Fruit fly (Drosophila melanogaster) whole organism, embryonic: ENCODE data around the gene Dic1.

Experiments used
- Antp ChIP-seq: fragments of 200-800 bp; sonication (Bioruptor generic); optimal IDR thresholded peaks from 3 replicates; lab custom pipeline; 2016; ENCODE audit warnings: missing biosample characterization, missing genetic modification characterization
- BtbVII ChIP-seq: fragments of 200-800 bp; sonication (Bioruptor generic); optimal IDR thresholded peaks from 3 replicates; lab custom pipeline; 2017; ENCODE audit warnings: missing biosample characterization, mild to moderate bottlenecking, missing genetic modification characterization
- CG10979 ChIP-seq: fragments of 200-800 bp; sonication (Bioruptor generic); optimal IDR thresholded peaks from 2 replicates; lab custom pipeline; 2018; ENCODE audit warnings: missing biosample characterization, mild to moderate bottlenecking, missing genetic modification characterization, moderate library complexity
- CG11504 ChIP-seq: fragments of 200-800 bp; sonication (Bioruptor generic); optimal IDR thresholded peaks from 3 replicates; lab custom pipeline; 2019; ENCODE audit warnings: missing biosample characterization, mild to moderate bottlenecking, missing genetic modification characterization, moderate library complexity
- CG15269 ChIP-seq: fragments of 200-800 bp; sonication (Bioruptor generic); optimal IDR thresholded peaks from 2 replicates; lab custom pipeline; 2018; ENCODE audit warnings: missing biosample characterization, mild to moderate bottlenecking, missing genetic modification characterization, moderate library complexity
- CG1529 ChIP-seq: fragments of 200-800 bp; sonication (Bioruptor generic); optimal IDR thresholded peaks from 3 replicates; lab custom pipeline; 2018; ENCODE audit warnings: missing biosample characterization, missing genetic modification characterization
- CG17328 ChIP-seq: fragments of 200-800 bp; sonication (Bioruptor generic); IDR thresholded peaks from 2 replicates; pipeline ENCODE4 v1.3.6; 2022; ENCODE audit warnings: missing biosample characterization, missing genetic modification characterization
- CG17829 ChIP-seq: fragments of 200-800 bp; optimal IDR thresholded peaks from 2 replicates; lab custom pipeline; 2019; ENCODE audit warnings: missing biosample characterization, mild to moderate bottlenecking, missing genetic modification characterization, moderate library complexity
- CG2199 ChIP-seq: fragments of 200-800 bp; sonication (Bioruptor generic); IDR thresholded peaks from 3 replicates; pipeline ENCODE4 v1.3.6; 2022; ENCODE audit warnings: missing biosample characterization, missing genetic modification characterization
- CG3065 ChIP-seq: fragments of 200-800 bp; sonication (Bioruptor generic); optimal IDR thresholded peaks from 2 replicates; lab custom pipeline; 2016; ENCODE audit warnings: missing biosample characterization, missing genetic modification characterization
- CG31441 ChIP-seq: fragments of 200-800 bp; sonication (Bioruptor generic); IDR thresholded peaks from 2 replicates; pipeline ENCODE4 v1.3.6; 2022; ENCODE audit warnings: missing biosample characterization, missing genetic modification characterization
- CG42726 ChIP-seq: fragments of 200-800 bp; sonication (Bioruptor generic); IDR thresholded peaks from 2 replicates; pipeline ENCODE4 v1.3.6; 2022; ENCODE audit warnings: missing biosample characterization, missing genetic modification characterization; ENCODE audit not compliant: partially characterized antibody
- CG4617 ChIP-seq: fragments of 200-800 bp; sonication (Bioruptor generic); optimal IDR thresholded peaks from 3 replicates; lab custom pipeline; 2016; ENCODE audit warnings: missing biosample characterization, missing genetic modification characterization, borderline replicate concordance
- CG7271 ChIP-seq: fragments of 200-800 bp; sonication (Bioruptor generic); optimal IDR thresholded peaks from 2 replicates; lab custom pipeline; 2018; ENCODE audit warnings: missing biosample characterization, mild to moderate bottlenecking, missing genetic modification characterization, moderate library complexity
- CG8281 ChIP-seq: fragments of 200-800 bp; sonication (Bioruptor generic); optimal IDR thresholded peaks from 2 replicates; lab custom pipeline; 2018; ENCODE audit warnings: missing biosample characterization, mild to moderate bottlenecking, missing genetic modification characterization, moderate library complexity
- CG8924 ChIP-seq: fragments of 200-800 bp; optimal IDR thresholded peaks from 3 replicates; lab custom pipeline; 2019; ENCODE audit warnings: missing biosample characterization, mild to moderate bottlenecking, missing genetic modification characterization, moderate library complexity
- CTCF ChIP-seq: fragments of 200-800 bp; sonication (Bioruptor generic); optimal IDR thresholded peaks from 2 replicates; lab custom pipeline; 2017; ENCODE audit warnings: missing biosample characterization, mild to moderate bottlenecking, missing genetic modification characterization, moderate library complexity
- Chrac-16 ChIP-seq: fragments of 200-800 bp; sonication (Bioruptor generic); optimal IDR thresholded peaks from 3 replicates; lab custom pipeline; 2016; ENCODE audit warnings: missing biosample characterization, missing genetic modification characterization
- D19A ChIP-seq: fragments of 200-800 bp; optimal IDR thresholded peaks from 3 replicates; lab custom pipeline; 2019; ENCODE audit warnings: missing biosample characterization, mild to moderate bottlenecking, missing genetic modification characterization, moderate library complexity
- Dll ChIP-seq: fragments of 200-800 bp; sonication (Bioruptor generic); IDR thresholded peaks from 4 replicates; pipeline ENCODE4 v1.3.6; 2022; ENCODE audit warnings: missing biosample characterization, missing genetic modification characterization; ENCODE audit not compliant: partially characterized antibody
- Hr78 ChIP-seq, 2 experiments: fragments of 200-800 bp in 1 of 2; fragments of >200 bp in 1 of 2; sonication (Bioruptor generic) in 1 of 2; optimal IDR thresholded peaks; 2 replicates each; lab custom pipeline; 2017 to 2019; ENCODE audit warnings: missing biosample characterization in 2 of 2, missing genetic modification characterization in 2 of 2, mild to moderate bottlenecking in 1 of 2, moderate library complexity in 1 of 2
- Scr ChIP-seq: fragments of 200-800 bp; sonication (Bioruptor generic); IDR thresholded peaks from 2 replicates; pipeline ENCODE4 v1.3.6; 2022; ENCODE audit warnings: missing biosample characterization, missing genetic modification characterization; ENCODE audit not compliant: partially characterized antibody
- bsh ChIP-seq, 2 experiments: fragments of 200-800 bp; sonication (Bioruptor generic); optimal IDR thresholded peaks; 2 replicates each; lab custom pipeline; 2017 to 2018; ENCODE audit warnings: mild to moderate bottlenecking in 2 of 2, missing biosample characterization in 2 of 2, missing genetic modification characterization in 2 of 2, moderate library complexity in 1 of 2
- fu2 ChIP-seq: fragments of 200-800 bp; sonication (Bioruptor generic); optimal IDR thresholded peaks from 2 replicates; lab custom pipeline; 2016; ENCODE audit warnings: missing biosample characterization, missing genetic modification characterization
- gem ChIP-seq: fragments of 200-800 bp; sonication (Bioruptor generic); optimal IDR thresholded peaks from 2 replicates; lab custom pipeline; 2019; ENCODE audit warnings: missing biosample characterization, mild to moderate bottlenecking, missing genetic modification characterization, moderate library complexity
- h ChIP-seq: fragments of >200 bp; optimal IDR thresholded peaks from 2 replicates; lab custom pipeline; 2017
- insv ChIP-seq, 2 experiments: fragments of 200-800 bp; sonication (Bioruptor generic); optimal IDR thresholded peaks; 3 replicates each; lab custom pipeline; 2016 to 2018; ENCODE audit warnings: missing biosample characterization in 2 of 2, missing genetic modification characterization in 2 of 2
- nerfin-2 ChIP-seq: fragments of 200-800 bp; sonication (Bioruptor generic); IDR thresholded peaks from 2 replicates; pipeline ENCODE4 v1.3.6; 2022; ENCODE audit warnings: missing biosample characterization, missing genetic modification characterization; ENCODE audit not compliant: partially characterized antibody
- psq ChIP-seq: fragments of 200-800 bp; sonication (Bioruptor generic); optimal IDR thresholded peaks from 2 replicates; lab custom pipeline; 2017; ENCODE audit warnings: missing biosample characterization, missing genetic modification characterization
- seq ChIP-seq: fragments of 200-800 bp; sonication (Bioruptor generic); IDR thresholded peaks from 2 replicates; pipeline ENCODE4 v1.3.6; 2022; ENCODE audit warnings: missing biosample characterization, missing genetic modification characterization
- shn ChIP-seq: fragments of 200-800 bp; sonication (Bioruptor generic); optimal IDR thresholded peaks from 3 replicates; lab custom pipeline; 2016; ENCODE audit warnings: missing biosample characterization, missing genetic modification characterization
- ttk ChIP-seq: fragments of 200-800 bp; sonication (Bioruptor generic); IDR thresholded peaks from 2 replicates; pipeline ENCODE4 v2.1.2; 2022; ENCODE audit warnings: missing biosample characterization, missing genetic modification characterization
- tx ChIP-seq: fragments of 200-800 bp; sonication (Bioruptor generic); optimal IDR thresholded peaks from 2 replicates; lab custom pipeline; 2016; ENCODE audit warnings: missing biosample characterization, missing genetic modification characterization
- zfh1 ChIP-seq: fragments of 200-800 bp; sonication (Bioruptor generic); IDR thresholded peaks from 3 replicates; pipeline ENCODE4 v1.3.6; 2022; ENCODE audit warnings: missing biosample characterization, missing genetic modification characterization

Gene Dic1

dm6 chr3R:13406898-13407297 is 42.2 kb downstream of the Dic1 start, which contains the start of gene yellow-e2:
Gene yellow-e2 (minus strand): TSS chr3R:13406998.
- peak; percentile 29 for TF ChIP-seq gem
- TF ChIP-seq CG4617 (GFP tag; lab: Kevin White, UChicago), result no peak
- TF ChIP-seq D19A (tag; lab: Kevin White, UChicago), result peak; percentile 77
- TF ChIP-seq insv (GFP tag; optimal IDR thresholded peaks at IDR 0.05; lab: Kevin White, UChicago), result peak in 1 of 2 experiments; percentile 25
- TF ChIP-seq CG8924 (tag; lab: Kevin White, UChicago), result peak; percentile 27
- no peak for TF ChIP-seq bsh (GFP tag; optimal IDR thresholded peaks at IDR 0.05; lab: Kevin White, UChicago)
- TF ChIP-seq BtbVII (GFP tag; lab: Kevin White, UChicago), result no peak
- TF ChIP-seq CG15269, result peak; percentile 23
- peak; percentile 3 for TF ChIP-seq CG11504

- TF ChIP-seq ttk, result no peak
- TF ChIP-seq BtbVII (GFP tag; lab: Kevin White, UChicago), result no peak
- no peak for TF ChIP-seq CG31441
- no peak for TF ChIP-seq CG17829
- TF ChIP-seq tx, result no peak
- no peak for TF ChIP-seq psq (GFP tag; lab: Kevin White, UChicago)
- TF ChIP-seq CG3065, result no peak
- no peak for TF ChIP-seq zfh1 (GFP tag; lab: Robert Waterston, UW)
- no peak for TF ChIP-seq CTCF (GFP tag; lab: Kevin White, UChicago)
- TF ChIP-seq CG10979 (tag; lab: Kevin White, UChicago), result no peak
- TF ChIP-seq CG17328 (GFP tag; lab: Robert Waterston, UW), result no peak
- TF ChIP-seq h (lab: Kevin White, UChicago), result no peak
Measured at dm6 chr3R:13412704-13413103, 48.0 kb downstream of the Dic1 start.

dm6 chr3R:13415186-13415585 is 50.4 kb downstream of the Dic1 start, which contains the start of gene yellow-e:
Gene yellow-e (minus strand): TSS chr3R:13415286.
- TF ChIP-seq nerfin-2 (GFP tag; lab: Robert Waterston, UW) (no peak), shn (GFP tag; lab: Kevin White, UChicago) (no peak), Dll (GFP tag; lab: Robert Waterston, UW) (no peak), Scr (GFP tag; lab: Robert Waterston, UW) (no peak), CG2199 (no peak), Hr78 (GFP tag; optimal IDR thresholded peaks at IDR 0.05; lab: Kevin White, UChicago) (no peak), fu2 (GFP tag; lab: Kevin White, UChicago) (no peak), CG1529 (GFP tag; lab: Kevin White, UChicago) (no peak), seq (GFP tag; lab: Robert Waterston, UW) (no peak), Antp (GFP tag; lab: Kevin White, UChicago) (no peak), CG7271 (tag; lab: Kevin White, UChicago) (no peak)

dm6 chr3R:13417067-13417595 is 52.4 kb downstream of the Dic1 start:
- no peak for TF ChIP-seq Chrac-16 (GFP tag; lab: Kevin White, UChicago)
- peak; percentile 92 for TF ChIP-seq CG8281
- no peak for TF ChIP-seq CG42726 (GFP tag; lab: Robert Waterston, UW)
- TF ChIP-seq, all 482 proteins: peak for 1
